Worm (Caenorhabditis elegans) whole organism, young adult: ENCODE data around the gene pdhk-2.
A peak's percentile ranks its signal among the peaks of the same experiment; 100 is the strongest.

Source experiments
- B0035.1 ChIP-seq: sonication (generic microtip); optimal IDR thresholded peaks from 2 replicates; lab custom pipeline; 2016; ENCODE audit warnings: missing genetic modification characterization, mild to moderate bottlenecking, missing compliant biosample characterization, missing genotype, missing genetic modification reagents
- B0261.1 ChIP-seq: sonication (generic microtip); optimal IDR thresholded peaks from 2 replicates; lab custom pipeline; 2016; ENCODE audit warnings: mild to moderate bottlenecking, missing genetic modification characterization, moderate library complexity, missing compliant biosample characterization
- D2030.7 ChIP-seq: fragments of 200-800 bp; sonication (Bioruptor generic); IDR thresholded peaks from 2 replicates; pipeline ENCODE4 v1.3.6; 2022; ENCODE audit warnings: missing genetic modification reagents, missing genetic modification characterization, missing compliant biosample characterization
- F10E7.11 ChIP-seq: sonication (generic microtip); optimal IDR thresholded peaks from 2 replicates; lab custom pipeline; 2017; ENCODE audit warnings: mild to moderate bottlenecking, missing genetic modification characterization, moderate library complexity, missing compliant biosample characterization
- F22D6.2 ChIP-seq: sonication (generic microtip); optimal IDR thresholded peaks from 2 replicates; lab custom pipeline; 2016; ENCODE audit warnings: mild to moderate bottlenecking, missing genetic modification characterization, missing compliant biosample characterization
- F23B12.7 ChIP-seq: sonication (generic microtip); optimal IDR thresholded peaks from 2 replicates; lab custom pipeline; 2017; ENCODE audit warnings: missing genetic modification characterization, mild to moderate bottlenecking, missing compliant biosample characterization, antibody characterized with exemption, moderate library complexity; ENCODE audit not compliant: insufficient read depth
- F55B11.4 ChIP-seq: sonication (generic microtip); optimal IDR thresholded peaks from 2 replicates; lab custom pipeline; 2016; ENCODE audit warnings: missing compliant biosample characterization, missing genetic modification characterization, borderline replicate concordance; ENCODE audit not compliant: insufficient read depth
- F57C9.4 ChIP-seq: sonication (generic microtip); optimal IDR thresholded peaks from 2 replicates; lab custom pipeline; 2017; ENCODE audit warnings: mild to moderate bottlenecking, missing genetic modification characterization, missing compliant biosample characterization
- K12H6.12 ChIP-seq: fragments of 200-800 bp; sonication (Bioruptor generic); optimal IDR thresholded peaks from 2 replicates; lab custom pipeline; 2018; ENCODE audit warnings: mild to moderate bottlenecking, missing genetic modification characterization, missing compliant biosample characterization
- T26A5.8 ChIP-seq: sonication (generic microtip); optimal IDR thresholded peaks from 2 replicates; lab custom pipeline; 2016; ENCODE audit warnings: missing genetic modification characterization, missing compliant biosample characterization
- Y67H2A.10 ChIP-seq: fragments of 200-800 bp; sonication (Bioruptor generic); conservative IDR thresholded peaks from 2 replicates; pipeline ENCODE4 v1.3.6; 2022; ENCODE audit warnings: missing genetic modification reagents, missing genetic modification characterization, missing compliant biosample characterization
- Y79H2A.3 ChIP-seq: fragments of 200-800 bp; sonication (Bioruptor generic); conservative IDR thresholded peaks from 2 replicates; pipeline ENCODE4 v1.3.6; 2022; ENCODE audit warnings: missing genetic modification reagents, missing genetic modification characterization, missing compliant biosample characterization
- akir-1 ChIP-seq: fragments of 200-800 bp; sonication (Bioruptor generic); optimal IDR thresholded peaks from 2 replicates; lab custom pipeline; 2018; ENCODE audit warnings: mild to moderate bottlenecking, missing genetic modification characterization, moderate library complexity, missing compliant biosample characterization
- atf-7 ChIP-seq: sonication (generic microtip); optimal IDR thresholded peaks from 2 replicates; lab custom pipeline; 2017; ENCODE audit warnings: mild to moderate bottlenecking, missing genetic modification characterization, missing compliant biosample characterization
- attf-6 ChIP-seq: fragments of 200-800 bp; sonication (Bioruptor generic); IDR thresholded peaks from 2 replicates; pipeline ENCODE4 v1.3.6; 2022; ENCODE audit warnings: missing genetic modification reagents, missing genetic modification characterization, missing compliant biosample characterization
- bed-1 ChIP-seq: fragments of 200-800 bp; sonication (Bioruptor generic); IDR thresholded peaks from 2 replicates; pipeline ENCODE4 v1.3.6; 2022; ENCODE audit warnings: missing genetic modification reagents, missing genetic modification characterization, missing compliant biosample characterization
- ceh-58 ChIP-seq: fragments of 200-800 bp; sonication (Bioruptor generic); IDR thresholded peaks from 2 replicates; pipeline ENCODE4 v1.3.6; 2022; ENCODE audit warnings: missing genetic modification characterization, missing compliant biosample characterization
- ceh-91 ChIP-seq: fragments of 200-800 bp; sonication (Bioruptor generic); IDR thresholded peaks from 2 replicates; pipeline ENCODE4 v1.3.6; 2022; ENCODE audit warnings: missing genetic modification reagents, missing genetic modification characterization, missing compliant biosample characterization
- chd-7 ChIP-seq: sonication (generic microtip); optimal IDR thresholded peaks from 2 replicates; lab custom pipeline; 2016; ENCODE audit warnings: mild to moderate bottlenecking, missing genetic modification characterization, moderate library complexity, missing compliant biosample characterization
- die-1 ChIP-seq: sonication (generic microtip); optimal IDR thresholded peaks from 2 replicates; lab custom pipeline; 2016; ENCODE audit warnings: missing genotype, mild to moderate bottlenecking, missing genetic modification characterization, missing compliant biosample characterization
- efl-1 ChIP-seq: fragments of 150-350 bp; optimal IDR thresholded peaks from 2 replicates; lab custom pipeline; 2014; ENCODE audit warnings: missing biosample characterization, missing genetic modification reagents, missing genetic modification characterization
- ekl-4 ChIP-seq: fragments of 200-800 bp; sonication (Bioruptor generic); IDR thresholded peaks from 2 replicates; pipeline ENCODE4 v1.3.6; 2022; ENCODE audit warnings: missing genetic modification reagents, missing genetic modification characterization, missing compliant biosample characterization
- ets-4 ChIP-seq: fragments of 200-800 bp; sonication (Bioruptor generic); optimal IDR thresholded peaks from 2 replicates; lab custom pipeline; 2018; ENCODE audit warnings: mild to moderate bottlenecking, missing genetic modification characterization, missing compliant biosample characterization
- gei-17 ChIP-seq: fragments of 200-800 bp; sonication (Bioruptor generic); optimal IDR thresholded peaks from 2 replicates; lab custom pipeline; 2018; ENCODE audit warnings: mild to moderate bottlenecking, missing genetic modification characterization, missing compliant biosample characterization
- him-1 ChIP-seq: sonication (generic microtip); optimal IDR thresholded peaks from 2 replicates; lab custom pipeline; 2016; ENCODE audit warnings: missing genotype, missing genetic modification reagents, missing genetic modification characterization, missing compliant biosample characterization
- hlh-12 ChIP-seq: sonication (generic microtip); optimal IDR thresholded peaks from 2 replicates; lab custom pipeline; 2016; ENCODE audit warnings: missing genetic modification characterization, missing compliant biosample characterization
- hmg-1.2 ChIP-seq: fragments of 200-800 bp; sonication (Bioruptor generic); IDR thresholded peaks from 2 replicates; pipeline ENCODE4 v1.3.6; 2022; ENCODE audit warnings: missing genetic modification reagents, missing genetic modification characterization, missing compliant biosample characterization
- hmg-20 ChIP-seq: fragments of 200-800 bp; sonication (Bioruptor generic); IDR thresholded peaks from 2 replicates; pipeline ENCODE4 v1.3.6; 2022; ENCODE audit warnings: missing genetic modification reagents, missing genetic modification characterization, missing compliant biosample characterization
- lin-35 ChIP-seq, 3 experiments: fragments of 150-350 bp in 2 of 3; sonication (generic microtip) in 1 of 3; optimal IDR thresholded peaks; 2 replicates each; lab custom pipeline; 2014 to 2018; ENCODE audit warnings: missing biosample characterization in 3 of 3, missing genetic modification characterization in 3 of 3, missing genetic modification reagents in 3 of 3
- lin-40 ChIP-seq: sonication (generic microtip); optimal IDR thresholded peaks from 2 replicates; lab custom pipeline; 2016; ENCODE audit warnings: missing genetic modification characterization, mild to moderate bottlenecking, missing compliant biosample characterization, missing genotype, missing genetic modification reagents
- lin-54 ChIP-seq: fragments of 200-800 bp; sonication (Bioruptor generic); optimal IDR thresholded peaks from 2 replicates; lab custom pipeline; 2018; ENCODE audit warnings: mild to moderate bottlenecking, missing genetic modification characterization, missing compliant biosample characterization
- lsy-27 ChIP-seq: sonication (generic microtip); optimal IDR thresholded peaks from 2 replicates; lab custom pipeline; 2017; ENCODE audit warnings: missing genetic modification characterization, mild to moderate bottlenecking, missing compliant biosample characterization, antibody characterized with exemption, missing genotype, borderline replicate concordance; ENCODE audit not compliant: insufficient read depth
- madf-3 ChIP-seq: fragments of 200-800 bp; sonication (Bioruptor generic); IDR thresholded peaks from 2 replicates; pipeline ENCODE4 v1.3.6; 2022; ENCODE audit warnings: missing genetic modification reagents, missing genetic modification characterization, missing compliant biosample characterization
- madf-6 ChIP-seq: fragments of 200-800 bp; sonication (Bioruptor generic); IDR thresholded peaks from 2 replicates; pipeline ENCODE4 v1.3.6; 2022; ENCODE audit warnings: missing genetic modification reagents, missing genetic modification characterization, missing compliant biosample characterization
- mcd-1 ChIP-seq: fragments of 200-800 bp; sonication (Bioruptor generic); IDR thresholded peaks from 2 replicates; pipeline ENCODE4 v1.3.6; 2022; ENCODE audit warnings: missing genetic modification reagents, missing genetic modification characterization, missing compliant biosample characterization
- nfya-1 ChIP-seq: sonication (generic microtip); optimal IDR thresholded peaks from 2 replicates; lab custom pipeline; 2017; ENCODE audit warnings: antibody characterized with exemption, missing compliant biosample characterization, missing genetic modification characterization, borderline replicate concordance; ENCODE audit not compliant: insufficient read depth
- nfyb-1 ChIP-seq: fragments of 200-800 bp; sonication (Bioruptor generic); IDR thresholded peaks from 2 replicates; pipeline ENCODE4 v1.3.6; 2022; ENCODE audit warnings: missing genetic modification reagents, missing genetic modification characterization, missing compliant biosample characterization
- nhr-179 ChIP-seq: sonication (generic microtip); optimal IDR thresholded peaks from 2 replicates; lab custom pipeline; 2016; ENCODE audit warnings: mild to moderate bottlenecking, missing genetic modification characterization, missing compliant biosample characterization
- nhr-90 ChIP-seq: sonication (generic microtip); optimal IDR thresholded peaks from 2 replicates; lab custom pipeline; 2016; ENCODE audit warnings: missing genotype, mild to moderate bottlenecking, missing genetic modification characterization, missing compliant biosample characterization
- rpc-1 ChIP-seq, 2 experiments: fragments of 150-350 bp in 1 of 2; sonication (generic microtip) in 1 of 2; optimal IDR thresholded peaks; 2 replicates each; lab custom pipeline; 2014 to 2018; ENCODE audit warnings: missing biosample characterization in 1 of 2, missing genetic modification characterization in 1 of 2, missing genetic modification reagents in 1 of 2, missing genotype in 1 of 2
- snpc-1.1 ChIP-seq: sonication (generic microtip); optimal IDR thresholded peaks from 2 replicates; lab custom pipeline; 2017; ENCODE audit warnings: missing genetic modification characterization, mild to moderate bottlenecking, missing compliant biosample characterization, antibody characterized with exemption, moderate library complexity, missing genotype, missing genetic modification reagents; ENCODE audit not compliant: insufficient read depth
- snpc-4 ChIP-seq, 5 experiments: fragments of 150-350 bp in 1 of 5; sonication (generic microtip) in 4 of 5; optimal IDR thresholded peaks; 2 replicates each; lab custom pipeline; 2014 to 2018; ENCODE audit warnings: missing genetic modification characterization in 5 of 5, missing biosample characterization in 3 of 5, antibody characterized with exemption in 2 of 5, mild to moderate bottlenecking in 2 of 5, missing compliant biosample characterization in 2 of 5, missing genotype in 2 of 5, moderate library complexity in 2 of 5, missing genetic modification reagents in 1 of 5
- unc-130 ChIP-seq: sonication (generic microtip); optimal IDR thresholded peaks from 2 replicates; lab custom pipeline; 2016; ENCODE audit warnings: missing genetic modification reagents, missing genetic modification characterization, missing compliant biosample characterization
- xnd-1 ChIP-seq: sonication (generic microtip); optimal IDR thresholded peaks from 2 replicates; lab custom pipeline; 2016; ENCODE audit warnings: missing genotype, missing genetic modification reagents, missing genetic modification characterization, missing compliant biosample characterization
- zim-3 ChIP-seq: sonication (generic microtip); optimal IDR thresholded peaks from 2 replicates; lab custom pipeline; 2017; ENCODE audit warnings: mild to moderate bottlenecking, missing genetic modification characterization, moderate library complexity, missing compliant biosample characterization
- ztf-3 ChIP-seq: fragments of 200-800 bp; sonication (Bioruptor generic); optimal IDR thresholded peaks from 2 replicates; lab custom pipeline; 2018; ENCODE audit warnings: mild to moderate bottlenecking, missing genetic modification characterization, missing compliant biosample characterization

pdhk-2 gene

ce11 chrIII:8741276-8741860 is at the start of gene pdhk-2:
pdhk-2 (minus strand) TSS chrIII:8741412.
- 0 out of 2 replicates have a peak, but pooled peaks have one; percentile 21 for TF ChIP-seq bed-1
- TF ChIP-seq Y79H2A.3, result 0 out of 2 replicates have a peak, but pooled peaks have one; percentile 45
- TF ChIP-seq hmg-1.2 (GFP tag; lab: Robert Waterston, UW), result peak; percentile 68
- TF ChIP-seq lin-35 (GFP tag; optimal IDR thresholded peaks at IDR 0.05; lab: Kevin White, UChicago), result peak; percentile 85 to 98 (median 89)
- TF ChIP-seq him-1, result peak; percentile 92
- TF ChIP-seq snpc-1.1 (tag; lab: Kevin White, UChicago), result no peak
- no peak for TF ChIP-seq hlh-12 (tag; lab: Kevin White, UChicago)
- TF ChIP-seq lin-54, result peak; percentile 99
- peak; percentile 89 for TF ChIP-seq madf-6 (GFP tag; lab: Robert Waterston, UW)
- TF ChIP-seq B0261.1 (tag; lab: Kevin White, UChicago), result peak; percentile 18
- TF ChIP-seq chd-7 (tag; lab: Kevin White, UChicago), result peak; percentile 69
- peak; percentile 93 for TF ChIP-seq mcd-1 (GFP tag; lab: Robert Waterston, UW)
- no peak for TF ChIP-seq nfya-1 (tag; lab: Kevin White, UChicago)
- TF ChIP-seq ceh-58 (GFP tag; lab: Robert Waterston, UW), result no peak
- TF ChIP-seq gei-17, result peak; percentile 76
- peak; percentile 58 for TF ChIP-seq atf-7 (tag; lab: Kevin White, UChicago)
- TF ChIP-seq madf-3 (GFP tag; lab: Robert Waterston, UW), result peak; percentile 84
- peak; percentile 82 for TF ChIP-seq F23B12.7 (tag; lab: Kevin White, UChicago)
- TF ChIP-seq B0035.1 (tag; lab: Kevin White, UChicago), result peak; percentile 50
- no peak for TF ChIP-seq snpc-4 (GFP tag; optimal IDR thresholded peaks at IDR 0.05; lab: Kevin White, UChicago)
- peak; percentile 62 to 78 (median 72) for TF ChIP-seq snpc-4 (tag; optimal IDR thresholded peaks at IDR 0.05; lab: Kevin White, UChicago)
- peak; percentile 68 for TF ChIP-seq ceh-91 (GFP tag; lab: Robert Waterston, UW)
- peak; percentile 94 for TF ChIP-seq lin-40 (tag; lab: Kevin White, UChicago)
- TF ChIP-seq ets-4, result peak; percentile 3
- no peak for TF ChIP-seq akir-1 (GFP tag; lab: Kevin White, UChicago)
- TF ChIP-seq F57C9.4, result no peak
- TF ChIP-seq D2030.7 (GFP tag; lab: Robert Waterston, UW), result peak; percentile 74
- peak; percentile 76 for TF ChIP-seq xnd-1 (tag; lab: Kevin White, UChicago)
- peak; percentile 82 for TF ChIP-seq nfyb-1 (GFP tag; lab: Robert Waterston, UW)
- TF ChIP-seq efl-1 (GFP tag; lab: Kevin White, UChicago), result peak; percentile 92
- TF ChIP-seq Y67H2A.10 (GFP tag; lab: Robert Waterston, UW), result no peak
- TF ChIP-seq nhr-90 (tag; lab: Kevin White, UChicago), result peak; percentile 25
- no peak for TF ChIP-seq rpc-1 (optimal IDR thresholded peaks at IDR 0.05; lab: Kevin White, UChicago)
- no peak for TF ChIP-seq rpc-1 (tag; optimal IDR thresholded peaks at IDR 0.05; lab: Kevin White, UChicago)
- peak; percentile 70 for TF ChIP-seq K12H6.12
- no peak for TF ChIP-seq ztf-3 (GFP tag; lab: Kevin White, UChicago)
- TF ChIP-seq F10E7.11, result no peak
- peak; percentile 64 for TF ChIP-seq unc-130 (GFP tag; lab: Kevin White, UChicago)
- peak; percentile 88 for TF ChIP-seq ekl-4 (GFP tag; lab: Robert Waterston, UW)
- no peak for TF ChIP-seq F55B11.4 (tag; lab: Kevin White, UChicago)
- peak; percentile 27 for TF ChIP-seq die-1 (tag; lab: Kevin White, UChicago)
- TF ChIP-seq hmg-20 (GFP tag; lab: Robert Waterston, UW), result peak; percentile 75; the same call in 1 of the 2 replicates
- no peak for TF ChIP-seq lsy-27 (tag; lab: Kevin White, UChicago)
- no peak for TF ChIP-seq zim-3 (tag; lab: Kevin White, UChicago)
- TF ChIP-seq F22D6.2 (tag; lab: Kevin White, UChicago), result peak; percentile 56
- no peak for TF ChIP-seq attf-6
- no peak for TF ChIP-seq T26A5.8 (tag; lab: Kevin White, UChicago)
- TF ChIP-seq nhr-179 (tag; lab: Kevin White, UChicago), result no peak
